Worm (Caenorhabditis elegans) whole organism, L3 larva: Measurements from ENCODE around the gene K08F9.4.

Source experiments
- R02D3.7 ChIP-seq: fragments of 150-350 bp; optimal IDR thresholded peaks from 2 replicates; lab custom pipeline; 2014; ENCODE audit warnings: missing biosample characterization, missing genetic modification characterization
- eor-1 ChIP-seq, 2 experiments: fragments of 150-350 bp; optimal IDR thresholded peaks; 2 replicates each; lab custom pipeline; 2014 to 2018; ENCODE audit warnings: missing biosample characterization in 2 of 2, missing genetic modification characterization in 2 of 2
- fos-1 ChIP-seq: fragments of 150-350 bp; optimal IDR thresholded peaks from 2 replicates; lab custom pipeline; 2014; ENCODE audit warnings: missing biosample characterization, missing genetic modification characterization
- lsy-12 ChIP-seq: sonication (generic microtip); optimal IDR thresholded peaks from 2 replicates; lab custom pipeline; 2016; ENCODE audit warnings: mild to moderate bottlenecking, missing genetic modification characterization, missing compliant biosample characterization
- nhr-237 ChIP-seq: fragments of 150-350 bp; optimal IDR thresholded peaks from 2 replicates; lab custom pipeline; 2014; ENCODE audit warnings: missing biosample characterization, missing genetic modification characterization
- nhr-25 ChIP-seq: sonication (generic microtip); optimal IDR thresholded peaks from 2 replicates; lab custom pipeline; 2017; ENCODE audit warnings: missing biosample characterization, missing genetic modification characterization
- nhr-28 ChIP-seq: fragments of 150-350 bp; optimal IDR thresholded peaks from 2 replicates; lab custom pipeline; 2014; ENCODE audit warnings: missing biosample characterization, missing genetic modification characterization
- nhr-76 ChIP-seq: fragments of 150-350 bp; sonication (generic microtip); optimal IDR thresholded peaks from 5 replicates; lab custom pipeline; 2014; ENCODE audit warnings: missing biosample characterization, missing genetic modification characterization
- nhr-77 ChIP-seq: fragments of 150-350 bp; optimal IDR thresholded peaks from 2 replicates; lab custom pipeline; 2014; ENCODE audit warnings: missing biosample characterization, missing genetic modification characterization
- pha-4 ChIP-seq: fragments of 150-350 bp; optimal IDR thresholded peaks from 2 replicates; lab custom pipeline; 2014; ENCODE audit warnings: missing biosample characterization, missing genetic modification reagents, missing genetic modification characterization
- zag-1 ChIP-seq: fragments of 150-350 bp; optimal IDR thresholded peaks from 2 replicates; lab custom pipeline; 2014; ENCODE audit warnings: missing biosample characterization, missing genetic modification characterization
- ztf-11 ChIP-seq: fragments of 150-350 bp; optimal IDR thresholded peaks from 2 replicates; lab custom pipeline; 2014; ENCODE audit warnings: missing biosample characterization, missing genetic modification characterization
- ztf-4 ChIP-seq: fragments of 150-350 bp; optimal IDR thresholded peaks from 2 replicates; lab custom pipeline; 2014; ENCODE audit warnings: missing biosample characterization, missing genetic modification characterization

ce11 chrV:15099447-15099846 is 44.4 kb upstream of the K08F9.4 start, which contains the start of gene C01G10.1:
- no peak for TF ChIP-seq zag-1 (tag; lab: Kevin White, UChicago)
- TF ChIP-seq eor-1 (tag; optimal IDR thresholded peaks at IDR 0.05; lab: Kevin White, UChicago): no peak
- no peak for TF ChIP-seq lsy-12 (tag; lab: Kevin White, UChicago)
- TF ChIP-seq pha-4 (tag; lab: Kevin White, UChicago): no peak
- TF ChIP-seq nhr-25 (tag; lab: Kevin White, UChicago): no peak
- TF ChIP-seq ztf-4: no peak
- no peak for TF ChIP-seq fos-1 (tag; lab: Kevin White, UChicago)
- no peak for TF ChIP-seq nhr-28 (tag; lab: Kevin White, UChicago)
- no peak for TF ChIP-seq nhr-77 (tag; lab: Kevin White, UChicago)
- no peak for TF ChIP-seq nhr-76
- TF ChIP-seq ztf-11 (tag; lab: Kevin White, UChicago): no peak
- TF ChIP-seq nhr-237: no peak
- TF ChIP-seq R02D3.7 (tag; lab: Kevin White, UChicago): no peak
